Worm (Caenorhabditis elegans) whole organism, mixed stage, embryonic: ENCODE data around the gene F23D12.2.

Experiments used
- blmp-1 ChIP-seq: fragments of 150-350 bp; optimal IDR thresholded peaks from 2 replicates; lab custom pipeline; 2014; ENCODE audit warnings: missing biosample characterization, missing genetic modification characterization
- mab-5 ChIP-seq: fragments of 150-350 bp; optimal IDR thresholded peaks from 2 replicates; lab custom pipeline; 2014; ENCODE audit warnings: missing biosample characterization, missing genetic modification characterization
- snpc-4 ChIP-seq: fragments of 150-350 bp; optimal IDR thresholded peaks from 2 replicates; lab custom pipeline; 2014; ENCODE audit warnings: missing biosample characterization, missing genetic modification characterization
- unc-62 ChIP-seq: fragments of 150-350 bp; optimal IDR thresholded peaks from 2 replicates; lab custom pipeline; 2014; ENCODE audit warnings: missing biosample characterization, missing genetic modification reagents, missing genetic modification characterization

DNA sequence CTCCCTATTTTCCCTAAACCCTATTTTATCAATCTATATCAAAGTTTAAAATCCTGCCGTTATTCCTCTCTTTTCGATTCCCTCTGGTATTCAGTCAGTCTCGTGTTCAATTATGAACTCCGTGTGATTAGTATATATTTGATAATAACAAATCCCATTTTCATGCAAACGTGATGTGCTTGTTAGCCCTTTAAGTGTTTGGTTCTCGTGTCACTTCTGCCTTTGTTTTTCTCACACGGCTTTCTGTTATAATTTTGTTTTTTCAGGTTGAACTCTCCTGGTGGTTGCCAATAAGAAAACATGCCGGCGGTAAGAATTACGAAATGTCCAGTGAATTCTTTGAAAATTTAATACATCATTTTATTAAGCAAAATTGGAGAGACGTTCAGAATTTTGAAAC, 45.2 kb upstream of the F23D12.2 start, which contains the start of gene M163.21:
- no peak for TF ChIP-seq blmp-1 (tag; lab: Kevin White, UChicago)
- no peak for TF ChIP-seq snpc-4 (tag; lab: Kevin White, UChicago)
- TF ChIP-seq unc-62 (GFP tag; lab: Kevin White, UChicago): no peak
- TF ChIP-seq mab-5 (tag; lab: Kevin White, UChicago): no peak
